Fruit fly (Drosophila melanogaster) whole organism, embryonic: ENCODE data around the gene Lcp65Ad.

ENCODE experiments used
- B-H1 ChIP-seq: fragments of 200-800 bp; sonication (Bioruptor generic); IDR thresholded peaks from 3 replicates; pipeline ENCODE4 v1.3.6; 2022; ENCODE audit warnings: missing biosample characterization, missing genetic modification characterization
- CG10147 ChIP-seq: fragments of 200-800 bp; sonication (Bioruptor generic); optimal IDR thresholded peaks from 2 replicates; lab custom pipeline; 2019; ENCODE audit warnings: missing biosample characterization, mild to moderate bottlenecking, missing genetic modification characterization, moderate library complexity
- CG11247 ChIP-seq: fragments of 200-800 bp; sonication (Bioruptor generic); IDR thresholded peaks from 2 replicates; pipeline ENCODE4 v1.3.6; 2022; ENCODE audit warnings: missing biosample characterization, missing genetic modification characterization
- CG12236 ChIP-seq: fragments of 200-800 bp; sonication (Bioruptor generic); optimal IDR thresholded peaks from 2 replicates; lab custom pipeline; 2016; ENCODE audit warnings: missing biosample characterization, missing genetic modification characterization
- CG12391 ChIP-seq: fragments of 200-800 bp; sonication (Bioruptor generic); optimal IDR thresholded peaks from 3 replicates; lab custom pipeline; 2018; ENCODE audit warnings: missing biosample characterization, mild to moderate bottlenecking, missing genetic modification characterization, moderate library complexity
- CG12769 ChIP-seq: fragments of 200-800 bp; sonication (Bioruptor generic); optimal IDR thresholded peaks from 2 replicates; lab custom pipeline; 2019; ENCODE audit warnings: missing biosample characterization, mild to moderate bottlenecking, missing genetic modification characterization, moderate library complexity
- CG13424 ChIP-seq: fragments of 200-800 bp; sonication (Bioruptor generic); optimal IDR thresholded peaks from 2 replicates; lab custom pipeline; 2019; ENCODE audit warnings: missing biosample characterization, mild to moderate bottlenecking, missing genetic modification characterization, moderate library complexity
- CG14014 ChIP-seq: fragments of 200-800 bp; sonication (Bioruptor generic); IDR thresholded peaks from 2 replicates; pipeline ENCODE4 v1.3.6; 2022; ENCODE audit warnings: missing biosample characterization, missing genetic modification characterization
- CG18262 ChIP-seq: fragments of 200-800 bp; optimal IDR thresholded peaks from 3 replicates; lab custom pipeline; 2019; ENCODE audit warnings: missing biosample characterization, mild to moderate bottlenecking, missing genetic modification characterization, moderate library complexity
- CG2712 ChIP-seq: fragments of 200-800 bp; optimal IDR thresholded peaks from 3 replicates; lab custom pipeline; 2019; ENCODE audit warnings: missing biosample characterization, mild to moderate bottlenecking, missing genetic modification characterization, moderate library complexity
- CG31224 ChIP-seq: fragments of 200-800 bp; sonication (Bioruptor generic); IDR thresholded peaks from 2 replicates; pipeline ENCODE4 v1.3.6; 2022; ENCODE audit warnings: missing biosample characterization, missing genetic modification characterization
- CG34224 ChIP-seq: fragments of 200-800 bp; sonication (Bioruptor generic); IDR thresholded peaks from 3 replicates; pipeline ENCODE4 v1.3.6; 2022; ENCODE audit warnings: missing biosample characterization, missing genetic modification characterization; ENCODE audit not compliant: partially characterized antibody
- CG7786 ChIP-seq: fragments of 200-800 bp; sonication (Bioruptor generic); optimal IDR thresholded peaks from 2 replicates; lab custom pipeline; 2016; ENCODE audit warnings: missing biosample characterization, missing genetic modification characterization
- CG8924 ChIP-seq: fragments of 200-800 bp; optimal IDR thresholded peaks from 3 replicates; lab custom pipeline; 2019; ENCODE audit warnings: missing biosample characterization, mild to moderate bottlenecking, missing genetic modification characterization, moderate library complexity
- CG9817 ChIP-seq: fragments of 200-800 bp; sonication (Bioruptor generic); optimal IDR thresholded peaks from 2 replicates; lab custom pipeline; 2018; ENCODE audit warnings: missing biosample characterization, mild to moderate bottlenecking, missing genetic modification characterization, moderate library complexity
- D ChIP-seq, 2 experiments: fragments of 200-800 bp in 1 of 2; fragments of >200 bp in 1 of 2; sonication (Bioruptor generic) in 1 of 2; optimal IDR thresholded peaks; 2 replicates in 1 of 2; 3 replicates in 1 of 2; lab custom pipeline; 2017; ENCODE audit warnings: mild to moderate bottlenecking in 1 of 2, missing biosample characterization in 1 of 2, missing genetic modification characterization in 1 of 2, missing genetic modification reagents in 1 of 2
- Dbx ChIP-seq: fragments of 200-800 bp; sonication (Bioruptor generic); IDR thresholded peaks from 3 replicates; pipeline ENCODE4 v1.3.6; 2022; ENCODE audit warnings: missing biosample characterization, missing genetic modification characterization
- H2.0 ChIP-seq: fragments of 200-800 bp; sonication (Bioruptor generic); IDR thresholded peaks from 2 replicates; pipeline ENCODE4 v1.3.6; 2022; ENCODE audit warnings: missing biosample characterization, missing genetic modification characterization
- HLH54F ChIP-seq: fragments of 200-800 bp; sonication (Bioruptor generic); optimal IDR thresholded peaks from 3 replicates; lab custom pipeline; 2016; ENCODE audit warnings: missing biosample characterization, missing genetic modification characterization
- Lhr ChIP-seq: fragments of 200-800 bp; sonication (Bioruptor generic); optimal IDR thresholded peaks from 3 replicates; lab custom pipeline; 2017; ENCODE audit warnings: mild to moderate bottlenecking, missing biosample characterization, missing genetic modification reagents, missing genetic modification characterization
- NfI ChIP-seq: fragments of 200-800 bp; sonication (Bioruptor generic); optimal IDR thresholded peaks from 3 replicates; lab custom pipeline; 2018; ENCODE audit warnings: missing biosample characterization, mild to moderate bottlenecking, missing genetic modification characterization, moderate library complexity
- Spps ChIP-seq: fragments of 200-800 bp; sonication (Bioruptor generic); optimal IDR thresholded peaks from 2 replicates; lab custom pipeline; 2018; ENCODE audit warnings: missing biosample characterization, mild to moderate bottlenecking, missing genetic modification characterization
- Sry-β ChIP-seq: fragments of 200-800 bp; sonication (Bioruptor generic); optimal IDR thresholded peaks from 2 replicates; lab custom pipeline; 2018; ENCODE audit warnings: missing biosample characterization, mild to moderate bottlenecking, missing genetic modification characterization, moderate library complexity
- Sry-δ ChIP-seq: fragments of 200-800 bp; sonication (Bioruptor generic); optimal IDR thresholded peaks from 2 replicates; lab custom pipeline; 2016; ENCODE audit warnings: missing biosample characterization, missing genetic modification characterization
- Stat92E ChIP-seq, 3 experiments: fragments of >200 bp in 2 of 3; fragments of 200-800 bp in 1 of 3; sonication (Bioruptor generic) in 1 of 3; optimal IDR thresholded peaks; 2 replicates each; lab custom pipeline; 2017 to 2019; ENCODE audit warnings: missing biosample characterization in 3 of 3, missing genetic modification characterization in 3 of 3, mild to moderate bottlenecking in 1 of 3, moderate library complexity in 1 of 3
- Tbp ChIP-seq: fragments of >200 bp; optimal IDR thresholded peaks from 2 replicates; lab custom pipeline; 2018; ENCODE audit warnings: missing biosample characterization, missing genetic modification characterization
- al ChIP-seq: fragments of 200-800 bp; sonication (Bioruptor generic); IDR thresholded peaks from 2 replicates; pipeline ENCODE4 v1.3.6; 2022; ENCODE audit warnings: missing biosample characterization, missing genetic modification characterization
- ato ChIP-seq: fragments of 200-800 bp; sonication (Bioruptor generic); IDR thresholded peaks from 2 replicates; pipeline ENCODE4 v1.3.6; 2022; ENCODE audit warnings: missing biosample characterization, missing genetic modification characterization; ENCODE audit not compliant: partially characterized antibody
- az2 ChIP-seq: fragments of 200-800 bp; sonication (Bioruptor generic); optimal IDR thresholded peaks from 3 replicates; lab custom pipeline; 2016; ENCODE audit warnings: missing biosample characterization, missing genetic modification characterization
- bcd ChIP-seq: fragments of 200-800 bp; sonication (Bioruptor generic); optimal IDR thresholded peaks from 2 replicates; lab custom pipeline; 2017; ENCODE audit warnings: missing biosample characterization, mild to moderate bottlenecking, missing genetic modification characterization
- ewg ChIP-seq: fragments of 200-800 bp; sonication (Bioruptor generic); optimal IDR thresholded peaks from 3 replicates; lab custom pipeline; 2017; ENCODE audit warnings: mild to moderate bottlenecking, missing biosample characterization, missing genetic modification reagents, missing genetic modification characterization
- fd64A ChIP-seq: fragments of 200-800 bp; sonication (Bioruptor generic); optimal IDR thresholded peaks from 3 replicates; lab custom pipeline; 2018; ENCODE audit warnings: missing biosample characterization, mild to moderate bottlenecking, missing genetic modification characterization
- fru ChIP-seq: fragments of >200 bp; optimal IDR thresholded peaks from 2 replicates; lab custom pipeline; 2017
- gfzf ChIP-seq: fragments of 200-800 bp; sonication (Bioruptor generic); optimal IDR thresholded peaks from 2 replicates; lab custom pipeline; 2016; ENCODE audit warnings: missing biosample characterization, mild to moderate bottlenecking, missing genetic modification characterization, moderate library complexity
- gro ChIP-seq: fragments of 200-800 bp; sonication (Bioruptor generic); optimal IDR thresholded peaks from 2 replicates; lab custom pipeline; 2016; ENCODE audit warnings: missing biosample characterization, missing genetic modification characterization
- h ChIP-seq: fragments of >200 bp; optimal IDR thresholded peaks from 2 replicates; lab custom pipeline; 2017
- ind ChIP-seq: fragments of 200-800 bp; sonication (Bioruptor generic); optimal IDR thresholded peaks from 3 replicates; lab custom pipeline; 2016; ENCODE audit warnings: missing biosample characterization, missing genetic modification characterization
- lbe ChIP-seq: fragments of 200-800 bp; sonication (Bioruptor generic); optimal IDR thresholded peaks from 2 replicates; lab custom pipeline; 2016; ENCODE audit warnings: missing biosample characterization, mild to moderate bottlenecking, missing genetic modification characterization
- mld ChIP-seq: fragments of 200-800 bp; sonication (Bioruptor generic); IDR thresholded peaks from 3 replicates; pipeline ENCODE4 v1.3.6; 2022; ENCODE audit warnings: missing biosample characterization, missing genetic modification characterization; ENCODE audit not compliant: partially characterized antibody
- nmo ChIP-seq: fragments of 200-800 bp; sonication (Bioruptor generic); optimal IDR thresholded peaks from 2 replicates; lab custom pipeline; 2018; ENCODE audit warnings: missing biosample characterization, mild to moderate bottlenecking, missing genetic modification characterization, moderate library complexity
- odd ChIP-seq: fragments of 200-800 bp; sonication (Bioruptor generic); optimal IDR thresholded peaks from 2 replicates; lab custom pipeline; 2017; ENCODE audit warnings: missing biosample characterization, mild to moderate bottlenecking, missing genetic modification characterization
- org-1 ChIP-seq: fragments of 200-800 bp; sonication (Bioruptor generic); optimal IDR thresholded peaks from 2 replicates; lab custom pipeline; 2017; ENCODE audit warnings: missing biosample characterization, missing genetic modification characterization
- otp ChIP-seq: fragments of 200-800 bp; sonication (Bioruptor generic); IDR thresholded peaks from 3 replicates; pipeline ENCODE4, ENCODE4 v1.3.6; 2022; ENCODE audit warnings: missing biosample characterization, missing genetic modification characterization
- pum ChIP-seq: fragments of 200-800 bp; sonication (Bioruptor generic); optimal IDR thresholded peaks from 2 replicates; lab custom pipeline; 2016; ENCODE audit warnings: missing biosample characterization, missing genetic modification characterization
- ranshi ChIP-seq: fragments of 200-800 bp; sonication (Bioruptor generic); IDR thresholded peaks from 2 replicates; pipeline ENCODE4 v1.3.6; 2022; ENCODE audit warnings: missing biosample characterization, missing genetic modification characterization
- tgo ChIP-seq: fragments of 200-800 bp; sonication (Bioruptor generic); IDR thresholded peaks from 3 replicates; pipeline ENCODE4 v1.3.6; 2022; ENCODE audit warnings: missing biosample characterization, missing genetic modification characterization
- tll ChIP-seq, 2 experiments: fragments of 200-800 bp in 1 of 2; fragments of >200 bp in 1 of 2; sonication (Bioruptor generic) in 1 of 2; optimal IDR thresholded peaks; 2 replicates each; lab custom pipeline; 2017 to 2019; ENCODE audit warnings: missing biosample characterization in 2 of 2, missing genetic modification characterization in 2 of 2, mild to moderate bottlenecking in 1 of 2, moderate library complexity in 1 of 2
- trem ChIP-seq: fragments of 200-800 bp; optimal IDR thresholded peaks from 3 replicates; lab custom pipeline; 2019; ENCODE audit warnings: missing biosample characterization, mild to moderate bottlenecking, missing genetic modification characterization, moderate library complexity
- ttk ChIP-seq: fragments of 200-800 bp; sonication (Bioruptor generic); IDR thresholded peaks from 2 replicates; pipeline ENCODE4 v2.1.2; 2022; ENCODE audit warnings: missing biosample characterization, missing genetic modification characterization
- zen2 ChIP-seq: fragments of 200-800 bp; sonication (Bioruptor generic); IDR thresholded peaks from 3 replicates; pipeline ENCODE4 v1.3.6; 2022; ENCODE audit warnings: missing biosample characterization, missing genetic modification characterization; ENCODE audit not compliant: partially characterized antibody

The Lcp65Ad gene

DNA sequence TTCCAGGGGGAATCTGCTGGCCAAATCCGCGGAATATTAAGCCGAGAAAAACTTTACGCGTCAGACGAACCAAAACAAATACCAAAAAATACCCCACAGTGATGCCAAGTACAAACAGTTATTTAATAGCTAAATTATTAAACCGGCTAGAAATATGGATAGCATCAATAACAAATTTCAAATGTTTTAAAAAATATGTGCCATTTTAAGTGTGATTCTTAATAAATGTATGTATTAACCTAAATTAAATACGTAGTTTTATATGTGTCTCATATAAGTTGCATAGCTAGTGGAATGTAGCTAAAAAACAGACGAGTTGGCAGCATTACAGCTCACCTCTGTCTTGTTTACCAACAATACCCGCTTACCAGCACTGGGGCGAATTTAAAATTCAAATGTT, 38.6 kb downstream of the Lcp65Ad start, which contains the start of gene CG10274 (continued):
- TF ChIP-seq az2 (GFP tag; lab: Kevin White, UChicago) (peak; percentile 79), al (peak; percentile 76), CG12391 (tag; lab: Kevin White, UChicago) (peak; percentile 89), nmo (peak; percentile 91), CG34224 (GFP tag; lab: Robert Waterston, UW) (no peak), mld (GFP tag; lab: Robert Waterston, UW) (no peak), CG12769 (no peak), NfI (GFP tag; lab: Kevin White, UChicago) (peak; percentile 81), CG2712 (peak; percentile 83), Sry-δ (GFP tag; lab: Kevin White, UChicago) (peak; percentile 44), h (lab: Kevin White, UChicago) (no peak), Tbp (peak; percentile 56), ind (GFP tag; lab: Kevin White, UChicago) (peak; percentile 83), ato (GFP tag; lab: Robert Waterston, UW) (no peak), CG9817 (tag; lab: Kevin White, UChicago) (peak; percentile 81), Dbx (GFP tag; lab: Robert Waterston, UW) (peak; percentile 81), Sry-β (GFP tag; lab: Kevin White, UChicago) (peak; percentile 100), D (optimal IDR thresholded peaks at IDR 0.05; lab: Kevin White, UChicago) (no peak), D (GFP tag; optimal IDR thresholded peaks at IDR 0.05; lab: Kevin White, UChicago) (peak; percentile 29), otp (GFP tag; lab: Robert Waterston, UW) (no peak), CG13424 (peak; percentile 84), ewg (GFP tag; lab: Kevin White, UChicago) (peak; percentile 61), pum (peak; percentile 63), lbe (GFP tag; lab: Kevin White, UChicago) (no peak), Stat92E (GFP tag; optimal IDR thresholded peaks at IDR 0.05; lab: Kevin White, UChicago) (peak in 1 of 3 experiments; percentile 39), bcd (peak; percentile 78), Lhr (GFP tag; lab: Kevin White, UChicago) (peak; percentile 55), ttk (GFP tag; lab: Robert Waterston, UW) (peak; percentile 19; the same call in 1 of the 2 replicates), CG8924 (tag; lab: Kevin White, UChicago) (peak; percentile 79), HLH54F (GFP tag; lab: Kevin White, UChicago) (peak; percentile 79), fru (lab: Kevin White, UChicago) (no peak), trem (peak; percentile 98), CG10147 (GFP tag; lab: Kevin White, UChicago) (no peak), Spps (peak; percentile 56), tll (GFP tag; optimal IDR thresholded peaks at IDR 0.05; lab: Kevin White, UChicago) (peak in 1 of 2 experiments; percentile 44), CG18262 (peak; percentile 76), fd64A (GFP tag; lab: Kevin White, UChicago) (no peak), CG7786 (GFP tag; lab: Kevin White, UChicago) (peak; percentile 71), org-1 (peak; percentile 24), CG14014 (GFP tag; lab: Robert Waterston, UW) (peak; percentile 76), gro (GFP tag; lab: Kevin White, UChicago) (peak; percentile 77), gfzf (peak; percentile 52), zen2 (GFP tag; lab: Robert Waterston, UW) (no peak), odd (GFP tag; lab: Kevin White, UChicago) (no peak), B-H1 (GFP tag; lab: Robert Waterston, UW) (peak; percentile 44; the same call in 2 of the 3 replicates), CG31224 (GFP tag; lab: Robert Waterston, UW) (peak; percentile 35; the same call in 1 of the 2 replicates), tgo (GFP tag; lab: Robert Waterston, UW) (peak; percentile 77), ranshi (GFP tag; lab: Robert Waterston, UW) (peak; percentile 61; the same call in 1 of the 2 replicates), H2.0 (GFP tag; lab: Robert Waterston, UW) (peak; percentile 56; the same call in 1 of the 2 replicates), CG11247 (GFP tag; lab: Robert Waterston, UW) (peak; percentile 59; the same call in 1 of the 2 replicates), CG12236 (peak; percentile 21)
